Fruit fly (Drosophila melanogaster) whole organism, adult: ENCODE measurements around the gene Ae2.

Source experiments
- CG11617 ChIP-seq: fragments of 200-800 bp; sonication (Bioruptor generic); optimal IDR thresholded peaks from 2 replicates; lab custom pipeline; 2017; ENCODE audit warnings: mild to moderate bottlenecking, missing biosample characterization, missing genetic modification reagents, missing genetic modification characterization
- CG12768 ChIP-seq: fragments of 200-800 bp; sonication (Bioruptor generic); optimal IDR thresholded peaks from 2 replicates; lab custom pipeline; 2017; ENCODE audit warnings: missing biosample characterization, missing genetic modification characterization, mild to moderate bottlenecking, moderate library complexity, missing genetic modification reagents
- CG14711 ChIP-seq: fragments of 200-800 bp; sonication (Bioruptor generic); optimal IDR thresholded peaks from 2 replicates; lab custom pipeline; 2018; ENCODE audit warnings: missing biosample characterization, mild to moderate bottlenecking, missing genetic modification characterization, moderate library complexity
- CG1620 ChIP-seq: fragments of 200-800 bp; sonication (Bioruptor generic); optimal IDR thresholded peaks from 2 replicates; lab custom pipeline; 2016; ENCODE audit warnings: missing biosample characterization, missing genetic modification characterization
- CG33017 ChIP-seq: fragments of 200-800 bp; sonication (Bioruptor generic); optimal IDR thresholded peaks from 2 replicates; lab custom pipeline; 2018; ENCODE audit warnings: missing biosample characterization, mild to moderate bottlenecking, missing genetic modification characterization, moderate library complexity
- CG5204 ChIP-seq: fragments of 200-800 bp; sonication (Bioruptor generic); optimal IDR thresholded peaks from 2 replicates; lab custom pipeline; 2016; ENCODE audit warnings: missing biosample characterization, missing genetic modification characterization
- CG7045 ChIP-seq: fragments of 200-800 bp; sonication (Bioruptor generic); optimal IDR thresholded peaks from 2 replicates; lab custom pipeline; 2017; ENCODE audit warnings: missing biosample characterization, mild to moderate bottlenecking, missing genetic modification characterization
- CG7101 ChIP-seq: fragments of 200-800 bp; sonication (Bioruptor generic); optimal IDR thresholded peaks from 2 replicates; lab custom pipeline; 2018; ENCODE audit warnings: missing biosample characterization, mild to moderate bottlenecking, missing genetic modification characterization, moderate library complexity
- Clk ChIP-seq: fragments of 200-800 bp; sonication (Bioruptor generic); optimal IDR thresholded peaks from 2 replicates; lab custom pipeline; 2017; ENCODE audit warnings: missing biosample characterization, missing genetic modification characterization
- Crg-1 ChIP-seq: fragments of 200-800 bp; sonication (Bioruptor generic); optimal IDR thresholded peaks from 2 replicates; lab custom pipeline; 2016; ENCODE audit warnings: missing biosample characterization, missing genetic modification characterization
- Hr96 ChIP-seq: fragments of 200-800 bp; sonication (Bioruptor generic); optimal IDR thresholded peaks from 2 replicates; lab custom pipeline; 2016; ENCODE audit warnings: missing biosample characterization, missing genetic modification characterization
- Mnt ChIP-seq: fragments of 200-800 bp; sonication (Bioruptor generic); optimal IDR thresholded peaks from 2 replicates; lab custom pipeline; 2016; ENCODE audit warnings: missing biosample characterization, mild to moderate bottlenecking, missing genetic modification characterization
- bab1 ChIP-seq: fragments of 200-800 bp; sonication (Bioruptor generic); optimal IDR thresholded peaks from 3 replicates; lab custom pipeline; 2019; ENCODE audit warnings: missing biosample characterization, mild to moderate bottlenecking, missing genetic modification characterization, moderate library complexity
- cic ChIP-seq: fragments of 200-800 bp; sonication (Bioruptor generic); optimal IDR thresholded peaks from 2 replicates; lab custom pipeline; 2017; ENCODE audit warnings: missing biosample characterization, mild to moderate bottlenecking, missing genetic modification characterization, moderate library complexity
- cnc ChIP-seq, 2 experiments: fragments of >200 bp; optimal IDR thresholded peaks; 2 replicates each; lab custom pipeline; 2017
- kay ChIP-seq: fragments of 200-800 bp; sonication (Bioruptor generic); peaks from one replicate; lab custom pipeline; 2016; ENCODE audit warnings: missing biosample characterization, missing genetic modification characterization, borderline replicate concordance
- ovo ChIP-seq: fragments of 200-800 bp; sonication (Bioruptor generic); optimal IDR thresholded peaks from 2 replicates; lab custom pipeline; 2016; ENCODE audit warnings: missing biosample characterization, missing genetic modification characterization
- pad ChIP-seq: fragments of 200-800 bp; sonication (Bioruptor generic); optimal IDR thresholded peaks from 3 replicates; lab custom pipeline; 2017; ENCODE audit warnings: missing biosample characterization, missing genetic modification characterization, mild to moderate bottlenecking, moderate library complexity, missing genetic modification reagents
- tj ChIP-seq: fragments of 200-800 bp; sonication (Bioruptor generic); optimal IDR thresholded peaks from 3 replicates; lab custom pipeline; 2017; ENCODE audit warnings: missing biosample characterization, mild to moderate bottlenecking, missing genetic modification characterization, moderate library complexity
- toe ChIP-seq: fragments of 200-800 bp; sonication (Bioruptor generic); optimal IDR thresholded peaks from 2 replicates; lab custom pipeline; 2016; ENCODE audit warnings: missing biosample characterization, missing genetic modification characterization

Ae2 gene

dm6 chr3L:9720102-9720501 lies 43.2 kb upstream of the Ae2 start:
- TF ChIP-seq ovo (GFP tag; lab: Kevin White, UChicago) (no peak), kay (GFP tag; lab: Kevin White, UChicago) (no peak), cic (no peak), CG7101 (no peak), CG1620 (GFP tag; lab: Kevin White, UChicago) (no peak), cnc (optimal IDR thresholded peaks at IDR 0.05; lab: Kevin White, UChicago) (no peak), Hr96 (GFP tag; lab: Kevin White, UChicago) (no peak), toe (GFP tag; lab: Kevin White, UChicago) (no peak), pad (GFP tag; lab: Kevin White, UChicago) (no peak), Crg-1 (no peak), CG33017 (tag; lab: Kevin White, UChicago) (no peak), CG5204 (GFP tag; lab: Kevin White, UChicago) (no peak), CG11617 (GFP tag; lab: Kevin White, UChicago) (no peak)

- TF ChIP-seq ovo (GFP tag; lab: Kevin White, UChicago) (peak; percentile 61), toe (GFP tag; lab: Kevin White, UChicago) (no peak), CG5204 (GFP tag; lab: Kevin White, UChicago) (no peak), tj (GFP tag; lab: Kevin White, UChicago) (peak; percentile 22), cnc (optimal IDR thresholded peaks at IDR 0.05; lab: Kevin White, UChicago) (no peak), CG7101 (peak; percentile 67), kay (GFP tag; lab: Kevin White, UChicago) (no peak), pad (GFP tag; lab: Kevin White, UChicago) (peak; percentile 43), CG1620 (GFP tag; lab: Kevin White, UChicago) (peak; percentile 81), Clk (GFP tag; lab: Kevin White, UChicago) (peak; percentile 11), cic (no peak), CG12768 (GFP tag; lab: Kevin White, UChicago) (peak; percentile 65), bab1 (GFP tag; lab: Kevin White, UChicago) (peak; percentile 57), CG7045 (GFP tag; lab: Kevin White, UChicago) (peak; percentile 48), Mnt (GFP tag; lab: Kevin White, UChicago) (peak; percentile 55), CG14711 (tag; lab: Kevin White, UChicago) (peak; percentile 40), Crg-1 (peak; percentile 63), CG33017 (tag; lab: Kevin White, UChicago) (peak; percentile 45), Hr96 (GFP tag; lab: Kevin White, UChicago) (no peak), CG11617 (GFP tag; lab: Kevin White, UChicago) (peak; percentile 77)
These were observed 40.2 kb upstream of the Ae2 start, which contains the start of the genes nbs and defl for dm6 chr3L:9723108-9723507. nbs (minus strand) TSS chr3L:9723194. defl (plus strand) TSS chr3L:9723423.

dm6 chr3L:9726707-9727106 lies 36.6 kb upstream of the Ae2 start, which contains the start of gene Naa60:
Naa60 (plus strand) TSS chr3L:9726895.
- TF ChIP-seq CG7101 (peak; percentile 9), CG1620 (GFP tag; lab: Kevin White, UChicago) (no peak), bab1 (GFP tag; lab: Kevin White, UChicago) (peak; percentile 21)

- TF ChIP-seq CG33017 (tag; lab: Kevin White, UChicago) = no peak
- TF ChIP-seq toe (GFP tag; lab: Kevin White, UChicago) = no peak
- no peak for TF ChIP-seq kay (GFP tag; lab: Kevin White, UChicago)
- no peak for TF ChIP-seq Hr96 (GFP tag; lab: Kevin White, UChicago)
- TF ChIP-seq CG14711 (tag; lab: Kevin White, UChicago) = peak; percentile 14
- TF ChIP-seq Mnt (GFP tag; lab: Kevin White, UChicago) = peak; percentile 38
- TF ChIP-seq bab1 (GFP tag; lab: Kevin White, UChicago) = peak; percentile 5
- no peak for TF ChIP-seq cnc (optimal IDR thresholded peaks at IDR 0.05; lab: Kevin White, UChicago)
- TF ChIP-seq tj (GFP tag; lab: Kevin White, UChicago) = no peak
- peak; percentile 72 for TF ChIP-seq Crg-1
- no peak for TF ChIP-seq CG7045 (GFP tag; lab: Kevin White, UChicago)
- TF ChIP-seq ovo (GFP tag; lab: Kevin White, UChicago) = no peak
- peak; percentile 21 for TF ChIP-seq CG11617 (GFP tag; lab: Kevin White, UChicago)
- TF ChIP-seq pad (GFP tag; lab: Kevin White, UChicago) = peak; percentile 57
- peak; percentile 25 for TF ChIP-seq CG12768 (GFP tag; lab: Kevin White, UChicago)
- no peak for TF ChIP-seq CG5204 (GFP tag; lab: Kevin White, UChicago)
- TF ChIP-seq CG1620 (GFP tag; lab: Kevin White, UChicago) = peak; percentile 72
- no peak for TF ChIP-seq Clk (GFP tag; lab: Kevin White, UChicago)
- peak; percentile 36 for TF ChIP-seq cic
- TF ChIP-seq CG7101 = peak; percentile 61
These were observed 33.4 kb upstream of the Ae2 start, which contains the start of gene ATPsynB for dm6 chr3L:9729795-9730421. ATPsynB (plus strand) TSS chr3L:9729999.

dm6 chr3L:9733563-9733962 lies 29.8 kb upstream of the Ae2 start, which contains the start of gene CG6749:
CG6749 (minus strand) TSS chr3L:9733807.
- TF ChIP-seq cic = no peak
- TF ChIP-seq cnc (optimal IDR thresholded peaks at IDR 0.05; lab: Kevin White, UChicago) = no peak
- no peak for TF ChIP-seq CG14711 (tag; lab: Kevin White, UChicago)
- TF ChIP-seq CG11617 (GFP tag; lab: Kevin White, UChicago) = no peak
- TF ChIP-seq Clk (GFP tag; lab: Kevin White, UChicago) = no peak
- no peak for TF ChIP-seq kay (GFP tag; lab: Kevin White, UChicago)
- TF ChIP-seq CG7101 = no peak
- no peak for TF ChIP-seq ovo (GFP tag; lab: Kevin White, UChicago)
- no peak for TF ChIP-seq Mnt (GFP tag; lab: Kevin White, UChicago)
- no peak for TF ChIP-seq toe (GFP tag; lab: Kevin White, UChicago)
- no peak for TF ChIP-seq CG12768 (GFP tag; lab: Kevin White, UChicago)
- TF ChIP-seq pad (GFP tag; lab: Kevin White, UChicago) = no peak
